Fruit fly (Drosophila melanogaster) whole organism, adult: ENCODE data around the gene peg.
A peak's percentile ranks its signal among the peaks of the same experiment; 100 is the strongest.

Source experiments
- CG11617 ChIP-seq: fragments of 200-800 bp; sonication (Bioruptor generic); optimal IDR thresholded peaks from 2 replicates; lab custom pipeline; 2017; ENCODE audit warnings: mild to moderate bottlenecking, missing biosample characterization, missing genetic modification reagents, missing genetic modification characterization
- CG1620 ChIP-seq: fragments of 200-800 bp; sonication (Bioruptor generic); optimal IDR thresholded peaks from 2 replicates; lab custom pipeline; 2016; ENCODE audit warnings: missing biosample characterization, missing genetic modification characterization
- CG33017 ChIP-seq: fragments of 200-800 bp; sonication (Bioruptor generic); optimal IDR thresholded peaks from 2 replicates; lab custom pipeline; 2018; ENCODE audit warnings: missing biosample characterization, mild to moderate bottlenecking, missing genetic modification characterization, moderate library complexity
- CG5204 ChIP-seq: fragments of 200-800 bp; sonication (Bioruptor generic); optimal IDR thresholded peaks from 2 replicates; lab custom pipeline; 2016; ENCODE audit warnings: missing biosample characterization, missing genetic modification characterization
- CG7045 ChIP-seq: fragments of 200-800 bp; sonication (Bioruptor generic); optimal IDR thresholded peaks from 2 replicates; lab custom pipeline; 2017; ENCODE audit warnings: missing biosample characterization, mild to moderate bottlenecking, missing genetic modification characterization
- Clk ChIP-seq: fragments of 200-800 bp; sonication (Bioruptor generic); optimal IDR thresholded peaks from 2 replicates; lab custom pipeline; 2017; ENCODE audit warnings: missing biosample characterization, missing genetic modification characterization
- Crg-1 ChIP-seq: fragments of 200-800 bp; sonication (Bioruptor generic); optimal IDR thresholded peaks from 2 replicates; lab custom pipeline; 2016; ENCODE audit warnings: missing biosample characterization, missing genetic modification characterization
- Hr96 ChIP-seq: fragments of 200-800 bp; sonication (Bioruptor generic); optimal IDR thresholded peaks from 2 replicates; lab custom pipeline; 2016; ENCODE audit warnings: missing biosample characterization, missing genetic modification characterization
- Mnt ChIP-seq: fragments of 200-800 bp; sonication (Bioruptor generic); optimal IDR thresholded peaks from 2 replicates; lab custom pipeline; 2016; ENCODE audit warnings: missing biosample characterization, mild to moderate bottlenecking, missing genetic modification characterization
- cic ChIP-seq: fragments of 200-800 bp; sonication (Bioruptor generic); optimal IDR thresholded peaks from 2 replicates; lab custom pipeline; 2017; ENCODE audit warnings: missing biosample characterization, mild to moderate bottlenecking, missing genetic modification characterization, moderate library complexity
- kay ChIP-seq: fragments of 200-800 bp; sonication (Bioruptor generic); peaks from one replicate; lab custom pipeline; 2016; ENCODE audit warnings: missing biosample characterization, missing genetic modification characterization, borderline replicate concordance
- pad ChIP-seq: fragments of 200-800 bp; sonication (Bioruptor generic); optimal IDR thresholded peaks from 3 replicates; lab custom pipeline; 2017; ENCODE audit warnings: missing biosample characterization, missing genetic modification characterization, mild to moderate bottlenecking, moderate library complexity, missing genetic modification reagents

DNA sequence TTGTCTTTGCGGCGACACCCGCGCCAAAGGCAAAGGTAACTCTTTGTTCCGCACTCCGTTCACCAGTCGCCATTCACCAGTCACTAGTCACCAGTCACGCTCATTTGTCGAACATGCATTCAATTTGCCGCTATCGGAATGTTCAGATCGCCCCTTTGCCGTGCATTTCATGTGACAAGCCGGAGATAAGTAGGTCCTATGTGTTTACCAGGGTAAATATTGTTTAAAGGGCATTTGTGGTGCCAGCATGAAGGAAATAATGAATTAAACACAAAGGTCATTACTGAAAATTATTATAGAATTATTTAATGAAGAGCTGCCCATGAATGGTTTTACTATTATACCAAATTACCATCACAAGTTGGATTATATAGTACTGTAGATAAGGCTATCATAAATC is 22.8 kb downstream of the peg start:
- TF ChIP-seq CG33017 (tag; lab: Kevin White, UChicago) (no peak), Clk (no peak), CG11617 (GFP tag; lab: Kevin White, UChicago) (peak; percentile 2), cic (GFP tag; lab: Kevin White, UChicago) (peak; percentile 17), Hr96 (GFP tag; lab: Kevin White, UChicago) (no peak), CG5204 (GFP tag; lab: Kevin White, UChicago) (no peak), Crg-1 (GFP tag; lab: Kevin White, UChicago) (peak; percentile 4), CG1620 (GFP tag; lab: Kevin White, UChicago) (no peak), pad (GFP tag; lab: Kevin White, UChicago) (no peak), CG7045 (GFP tag; lab: Kevin White, UChicago) (no peak), kay (GFP tag; lab: Kevin White, UChicago) (peak; percentile 78), Mnt (GFP tag; lab: Kevin White, UChicago) (no peak)
